Fruit fly (Drosophila melanogaster): ENCODE data around the gene Top2.
A peak's percentile ranks its signal among the peaks of the same experiment; 100 is the strongest.

The Top2 gene

DNA sequence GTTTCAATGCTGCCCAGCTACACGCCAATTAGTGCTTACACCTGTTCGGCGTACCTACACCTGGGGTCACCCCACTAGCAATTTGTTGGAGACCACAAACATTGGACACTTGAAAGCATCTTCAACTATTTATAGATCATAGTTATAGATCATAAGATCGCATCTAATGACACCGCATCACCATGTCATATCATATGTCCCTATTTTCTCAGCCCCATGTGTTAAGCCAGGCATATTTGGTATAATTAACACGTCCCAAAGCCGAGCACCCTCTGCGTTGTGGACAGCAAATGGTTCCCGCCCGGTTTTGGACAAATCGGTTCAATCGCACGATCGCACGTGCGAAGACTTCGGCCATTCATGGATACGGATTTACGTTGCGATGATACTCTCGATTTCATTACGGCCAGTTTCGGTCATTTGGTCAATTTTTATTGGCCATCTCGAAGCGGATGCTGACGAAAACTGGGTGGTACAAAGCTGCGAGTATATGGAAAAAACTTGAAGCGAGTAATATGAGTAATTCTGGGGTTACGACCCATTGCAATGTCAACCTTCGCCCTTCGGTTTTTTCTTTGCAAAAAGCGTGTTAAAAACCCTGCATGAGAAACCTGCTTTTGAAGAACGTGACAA is 13.6 kb downstream of the Top2 start (continued):
- TF ChIP-seq nerfin-2 (GFP tag; IDR thresholded peaks at IDR 0.05; ENCODE audit: partially characterized antibody) (no peak), Ets97D (GFP tag; optimal IDR thresholded peaks at IDR 0.05) (peak; percentile 8), B-H2 (GFP tag; optimal IDR thresholded peaks at IDR 0.05) (peak; percentile 78), bigmax (GFP tag; optimal IDR thresholded peaks at IDR 0.05) (no peak), CG12236 (GFP tag; optimal IDR thresholded peaks at IDR 0.05) (peak; percentile 24), CG11504 (tag; optimal IDR thresholded peaks at IDR 0.05) (peak; percentile 94), CG11560 (tag; IDR thresholded peaks at IDR 0.05) (no peak; the same call in 2 of the 3 replicates), odd (GFP tag; optimal IDR thresholded peaks at IDR 0.05) (peak; percentile 85), CG4820 (GFP tag; optimal IDR thresholded peaks at IDR 0.05) (peak; percentile 58), MBD-R2 (GFP tag; IDR thresholded peaks at IDR 0.05) (peak; percentile 84), ewg (GFP tag; optimal IDR thresholded peaks at IDR 0.05) (peak; percentile 78), CG3726 (GFP tag; IDR thresholded peaks at IDR 0.05) (0 out of 3 replicates have a peak, but pooled peaks have one; percentile 60), CG32532 (GFP tag; IDR thresholded peaks at IDR 0.05) (peak; percentile 70), Trl (optimal IDR thresholded peaks at IDR 0.05) (no peak), Trl (GFP tag; optimal IDR thresholded peaks at IDR 0.05) (peak; percentile 59), gem (tag; optimal IDR thresholded peaks at IDR 0.05) (peak; percentile 84), crc (GFP tag; optimal IDR thresholded peaks at IDR 0.05) (peak; percentile 73), CG11093 (GFP tag; IDR thresholded peaks at IDR 0.05) (peak; percentile 64; the same call in 2 of the 3 replicates), BEAF-32 (GFP tag; optimal IDR thresholded peaks at IDR 0.05) (peak; percentile 7), zen (tag; optimal IDR thresholded peaks at IDR 0.05) (no peak), CG8924 (tag; optimal IDR thresholded peaks at IDR 0.05) (peak; percentile 89), CG9932 (GFP tag; IDR thresholded peaks at IDR 0.05) (peak; percentile 63), CG1233 (GFP tag; optimal IDR thresholded peaks at IDR 0.05) (peak; percentile 45), Gsc (GFP tag; IDR thresholded peaks at IDR 0.05) (0 out of 2 replicates have a peak, but pooled peaks have one; percentile 36), dmrt11E (tag; optimal IDR thresholded peaks at IDR 0.05) (peak; percentile 67), shn (GFP tag; optimal IDR thresholded peaks at IDR 0.05) (peak; percentile 31), ap (GFP tag; IDR thresholded peaks at IDR 0.05) (0 out of 2 replicates have a peak, but pooled peaks have one; percentile 49), ssp (GFP tag; IDR thresholded peaks at IDR 0.05) (peak; percentile 50; the same call in 1 of the 2 replicates), nom (GFP tag; optimal IDR thresholded peaks at IDR 0.05) (no peak), amos (GFP tag; IDR thresholded peaks at IDR 0.05; ENCODE audit: partially characterized antibody) (no peak), gcm (GFP tag; optimal IDR thresholded peaks at IDR 0.05) (peak; percentile 70), lov (optimal IDR thresholded peaks at IDR 0.05) (no peak), lov (GFP tag; IDR thresholded peaks at IDR 0.05) (peak; percentile 33; the same call in 1 of the 3 replicates), chinmo (GFP tag; IDR thresholded peaks at IDR 0.05; ENCODE audit: partially characterized antibody) (0 out of 4 replicates have a peak, but pooled peaks have one; percentile 73), stwl (tag; optimal IDR thresholded peaks at IDR 0.05) (no peak), stc (GFP tag; IDR thresholded peaks at IDR 0.05) (peak; percentile 77), dmrt99B (tag; optimal IDR thresholded peaks at IDR 0.05) (peak; percentile 92), Doc2 (GFP tag; IDR thresholded peaks at IDR 0.05) (no peak), Abd-B (GFP tag; optimal IDR thresholded peaks at IDR 0.05) (peak; percentile 58), CG14965 (GFP tag; optimal IDR thresholded peaks at IDR 0.05; ENCODE audit: borderline replicate concordance) (no peak), Lim3 (GFP tag; IDR thresholded peaks at IDR 0.05) (peak; percentile 66; the same call in 1 of the 2 replicates), Max (GFP tag; optimal IDR thresholded peaks at IDR 0.05) (peak; percentile 20), CG17568 (GFP tag; optimal IDR thresholded peaks at IDR 0.05) (peak; percentile 53), CG4404 (GFP tag; IDR thresholded peaks at IDR 0.05) (peak; percentile 53; the same call in 1 of the 2 replicates), CG9727 (GFP tag; optimal IDR thresholded peaks at IDR 0.05) (peak; percentile 70), twi (tag; optimal IDR thresholded peaks at IDR 0.05) (peak; percentile 76), knrl (GFP tag; IDR thresholded peaks at IDR 0.05; ENCODE audit: partially characterized antibody) (no peak), vvl (GFP tag; IDR thresholded peaks at IDR 0.05) (peak; percentile 85), CG10431 (GFP tag; optimal IDR thresholded peaks at IDR 0.05) (no peak)

All from whole organism, embryonic.